Worm (Caenorhabditis elegans) whole organism, L4 larva: ENCODE data around the gene ugt-11.
A peak's percentile ranks its signal among the peaks of the same experiment; 100 is the strongest.

Experiments
- F10B5.3 ChIP-seq: sonication (generic microtip); optimal IDR thresholded peaks from 2 replicates; lab custom pipeline; 2016; ENCODE audit warnings: mild to moderate bottlenecking, missing genetic modification characterization, missing compliant biosample characterization
- F26F4.8 ChIP-seq: fragments of 200-800 bp; sonication (Bioruptor generic); conservative IDR thresholded peaks from 2 replicates; pipeline ENCODE4 v1.3.6; 2022; ENCODE audit warnings: missing genetic modification characterization, missing compliant biosample characterization
- F37D6.2 ChIP-seq: sonication (generic microtip); optimal IDR thresholded peaks from 2 replicates; lab custom pipeline; 2016; ENCODE audit warnings: mild to moderate bottlenecking, missing genetic modification characterization, missing compliant biosample characterization
- F44E2.7 ChIP-seq: fragments of 200-800 bp; sonication (Bioruptor generic); IDR thresholded peaks from 2 replicates; pipeline ENCODE4 v2.1.2; 2022; ENCODE audit warnings: missing genetic modification characterization, missing compliant biosample characterization
- Y48G9A.11 ChIP-seq: fragments of 200-800 bp; sonication (Bioruptor generic); IDR thresholded peaks from 2 replicates; pipeline ENCODE4 v1.3.6; 2022; ENCODE audit warnings: missing genetic modification reagents, missing genetic modification characterization, missing compliant biosample characterization
- Y5F2A.4 ChIP-seq: fragments of 200-800 bp; sonication (Bioruptor generic); optimal IDR thresholded peaks from 2 replicates; lab custom pipeline; 2018; ENCODE audit warnings: mild to moderate bottlenecking, missing genetic modification characterization, missing compliant biosample characterization
- Y75B8A.6 ChIP-seq: fragments of 200-800 bp; sonication (Bioruptor generic); IDR thresholded peaks from 2 replicates; pipeline ENCODE4 v1.3.6; 2022; ENCODE audit warnings: missing genetic modification reagents, missing genetic modification characterization, missing compliant biosample characterization
- ZK546.5 ChIP-seq, 2 experiments: sonication (generic microtip); optimal IDR thresholded peaks; 2 replicates each; lab custom pipeline; 2017; ENCODE audit warnings: missing biosample characterization in 2 of 2, missing genetic modification characterization in 2 of 2
- ceh-32 ChIP-seq: sonication (generic microtip); optimal IDR thresholded peaks from 2 replicates; lab custom pipeline; 2016; ENCODE audit warnings: mild to moderate bottlenecking, missing genetic modification characterization, missing compliant biosample characterization; ENCODE audit not compliant: poor library complexity
- ceh-44 ChIP-seq: fragments of 200-800 bp; sonication (Bioruptor generic); IDR thresholded peaks from 2 replicates; pipeline ENCODE4 v1.3.6; 2022; ENCODE audit warnings: missing genetic modification reagents, missing genetic modification characterization, missing compliant biosample characterization
- cey-2 ChIP-seq: sonication (generic microtip); optimal IDR thresholded peaks from 3 replicates; lab custom pipeline; 2017; ENCODE audit warnings: missing genetic modification characterization, mild to moderate bottlenecking, missing compliant biosample characterization, antibody characterized with exemption, borderline replicate concordance; ENCODE audit not compliant: insufficient read depth
- ctbp-1 ChIP-seq: fragments of 200-800 bp; sonication (Bioruptor generic); IDR thresholded peaks from 2 replicates; pipeline ENCODE4 v1.3.6; 2022; ENCODE audit warnings: missing genetic modification reagents, missing genetic modification characterization, missing compliant biosample characterization
- daf-8 ChIP-seq: fragments of 200-800 bp; sonication (Bioruptor generic); IDR thresholded peaks from 2 replicates; pipeline ENCODE4 v1.3.6; 2022; ENCODE audit warnings: missing genetic modification characterization, missing compliant biosample characterization
- dmd-8 ChIP-seq: fragments of 200-800 bp; sonication (Bioruptor generic); IDR thresholded peaks from 2 replicates; pipeline ENCODE4 v1.3.6; 2022; ENCODE audit warnings: missing genetic modification characterization, missing compliant biosample characterization
- dmd-9 ChIP-seq: fragments of 200-800 bp; sonication (Bioruptor generic); IDR thresholded peaks from 2 replicates; pipeline ENCODE4 v1.3.6; 2022; ENCODE audit warnings: missing genetic modification reagents, missing genetic modification characterization, missing compliant biosample characterization
- dpl-1 ChIP-seq: fragments of 150-350 bp; optimal IDR thresholded peaks from 2 replicates; lab custom pipeline; 2014; ENCODE audit warnings: missing biosample characterization, missing genetic modification reagents, missing genetic modification characterization
- dve-1 ChIP-seq: sonication (generic microtip); optimal IDR thresholded peaks from 2 replicates; lab custom pipeline; 2017; ENCODE audit warnings: antibody characterized with exemption, mild to moderate bottlenecking, missing genetic modification characterization, missing compliant biosample characterization; ENCODE audit not compliant: insufficient read depth
- egl-27 ChIP-seq: sonication (generic microtip); optimal IDR thresholded peaks from 3 replicates; lab custom pipeline; 2017; ENCODE audit warnings: missing biosample characterization, missing genetic modification reagents, missing genetic modification characterization
- egl-43 ChIP-seq: fragments of 200-800 bp; sonication (Bioruptor generic); IDR thresholded peaks from 2 replicates; pipeline ENCODE4 v1.3.6; 2022; ENCODE audit warnings: missing genetic modification reagents, missing genetic modification characterization, missing compliant biosample characterization
- fkh-10 ChIP-seq: fragments of 150-350 bp; optimal IDR thresholded peaks from 2 replicates; lab custom pipeline; 2014; ENCODE audit warnings: missing biosample characterization, missing genetic modification reagents, missing genetic modification characterization
- fos-1 ChIP-seq: fragments of 150-350 bp; optimal IDR thresholded peaks from 2 replicates; lab custom pipeline; 2014; ENCODE audit warnings: missing biosample characterization, missing genetic modification characterization
- gei-8 ChIP-seq: fragments of 200-800 bp; sonication (Bioruptor generic); optimal IDR thresholded peaks from 2 replicates; lab custom pipeline; 2018; ENCODE audit warnings: mild to moderate bottlenecking, missing genetic modification characterization, missing compliant biosample characterization
- hlh-11 ChIP-seq: fragments of 200-800 bp; sonication (Bioruptor generic); optimal IDR thresholded peaks from 2 replicates; lab custom pipeline; 2018; ENCODE audit warnings: mild to moderate bottlenecking, missing genetic modification characterization, missing compliant biosample characterization
- hmg-1.1 ChIP-seq: fragments of 200-800 bp; sonication (Bioruptor generic); IDR thresholded peaks from 2 replicates; pipeline ENCODE4 v1.3.6; 2022; ENCODE audit warnings: missing genetic modification reagents, missing genetic modification characterization, missing compliant biosample characterization
- lim-7 ChIP-seq: fragments of 200-800 bp; sonication (Bioruptor generic); IDR thresholded peaks from 2 replicates; pipeline ENCODE4 v1.3.6; 2022; ENCODE audit warnings: missing genetic modification characterization, missing compliant biosample characterization
- lin-1 ChIP-seq: fragments of 200-800 bp; sonication (Bioruptor generic); IDR thresholded peaks from 2 replicates; pipeline ENCODE4 v1.3.6; 2022; ENCODE audit warnings: missing genetic modification reagents, missing genetic modification characterization, missing compliant biosample characterization
- lin-13 ChIP-seq: fragments of 150-350 bp; optimal IDR thresholded peaks from 2 replicates; lab custom pipeline; 2014; ENCODE audit warnings: missing biosample characterization, missing genetic modification reagents, missing genetic modification characterization
- lin-15B ChIP-seq: fragments of 150-350 bp; sonication (generic microtip); optimal IDR thresholded peaks from 3 replicates; lab custom pipeline; 2014; ENCODE audit warnings: missing biosample characterization, missing genetic modification characterization
- lin-29 ChIP-seq: fragments of 200-800 bp; sonication (Bioruptor generic); IDR thresholded peaks from 2 replicates; pipeline ENCODE4 v1.3.6; 2022; ENCODE audit warnings: missing genetic modification reagents, missing genetic modification characterization, missing compliant biosample characterization
- lin-39 ChIP-seq: fragments of 150-350 bp; optimal IDR thresholded peaks from 2 replicates; lab custom pipeline; 2014; ENCODE audit warnings: missing biosample characterization, missing genetic modification reagents, missing genetic modification characterization
- madf-5 ChIP-seq, 2 experiments: fragments of 200-800 bp; sonication (Bioruptor generic); IDR thresholded peaks; 2 replicates each; pipeline ENCODE4 v1.3.6; 2022; ENCODE audit warnings: missing compliant biosample characterization in 2 of 2, missing genetic modification characterization in 2 of 2
- mdt-29 ChIP-seq: fragments of 200-800 bp; sonication (Bioruptor generic); IDR thresholded peaks from 2 replicates; pipeline ENCODE4 v1.3.6; 2022; ENCODE audit warnings: missing genetic modification reagents, missing genetic modification characterization, missing compliant biosample characterization
- mes-2 ChIP-seq: sonication (generic microtip); optimal IDR thresholded peaks from 2 replicates; lab custom pipeline; 2016; ENCODE audit warnings: missing genotype, mild to moderate bottlenecking, missing genetic modification characterization, missing compliant biosample characterization; ENCODE audit not compliant: poor library complexity, severe bottlenecking
- nhr-25 ChIP-seq: sonication (generic microtip); optimal IDR thresholded peaks from 2 replicates; lab custom pipeline; 2017; ENCODE audit warnings: missing genetic modification characterization, mild to moderate bottlenecking, missing compliant biosample characterization, antibody characterized with exemption, moderate library complexity, borderline replicate concordance; ENCODE audit not compliant: insufficient read depth
- nhr-42 ChIP-seq: fragments of 200-800 bp; sonication (Bioruptor generic); IDR thresholded peaks from 2 replicates; pipeline ENCODE4 v1.3.6; 2022; ENCODE audit warnings: missing genetic modification characterization, missing compliant biosample characterization
- nhr-48 ChIP-seq: sonication (generic microtip); optimal IDR thresholded peaks from 2 replicates; lab custom pipeline; 2016; ENCODE audit warnings: mild to moderate bottlenecking, missing genetic modification characterization, missing compliant biosample characterization
- nhr-77 ChIP-seq: fragments of 150-350 bp; optimal IDR thresholded peaks from 2 replicates; lab custom pipeline; 2014; ENCODE audit warnings: missing biosample characterization, missing genetic modification characterization
- pha-4 ChIP-seq, 2 experiments: fragments of 150-350 bp in 1 of 2; fragments of 200-800 bp in 1 of 2; sonication (Bioruptor generic) in 1 of 2; IDR thresholded peaks in 1 of 2; optimal IDR thresholded peaks in 1 of 2; 2 replicates each; pipeline versions ENCODE4 v1.3.6 to Lab custom; 2014 to 2022; ENCODE audit warnings: missing genetic modification characterization in 2 of 2, missing genetic modification reagents in 2 of 2, missing biosample characterization in 1 of 2, missing compliant biosample characterization in 1 of 2
- pqm-1 ChIP-seq: sonication (generic microtip); optimal IDR thresholded peaks from 2 replicates; lab custom pipeline; 2017; ENCODE audit warnings: missing biosample characterization, missing genetic modification characterization
- rbr-2 ChIP-seq: sonication (generic microtip); optimal IDR thresholded peaks from 2 replicates; lab custom pipeline; 2016; ENCODE audit warnings: missing genotype, missing genetic modification characterization, missing compliant biosample characterization
- set-16 ChIP-seq: fragments of 200-800 bp; sonication (Bioruptor generic); IDR thresholded peaks from 2 replicates; pipeline ENCODE4 v1.3.6; 2022; ENCODE audit warnings: missing genetic modification reagents, missing genetic modification characterization, missing compliant biosample characterization
- skn-1 ChIP-seq: fragments of 150-350 bp; optimal IDR thresholded peaks from 2 replicates; lab custom pipeline; 2014; ENCODE audit warnings: missing biosample characterization, missing genetic modification characterization
- snpc-1.2 ChIP-seq: fragments of 200-800 bp; sonication (Bioruptor generic); IDR thresholded peaks from 2 replicates; pipeline ENCODE4 v1.3.6; 2022; ENCODE audit warnings: missing genetic modification reagents, missing genetic modification characterization, missing compliant biosample characterization
- spr-1 ChIP-seq: sonication (generic microtip); optimal IDR thresholded peaks from 2 replicates; lab custom pipeline; 2016; ENCODE audit warnings: mild to moderate bottlenecking, missing genetic modification characterization, missing compliant biosample characterization
- spr-3 ChIP-seq: fragments of 200-800 bp; sonication (Bioruptor generic); optimal IDR thresholded peaks from 2 replicates; lab custom pipeline; 2018; ENCODE audit warnings: mild to moderate bottlenecking, missing genetic modification characterization, missing compliant biosample characterization
- unc-130 ChIP-seq: sonication (generic microtip); optimal IDR thresholded peaks from 2 replicates; lab custom pipeline; 2016; ENCODE audit warnings: missing genetic modification reagents, missing genetic modification characterization, missing compliant biosample characterization
- vab-7 ChIP-seq: fragments of 200-800 bp; sonication (Bioruptor generic); IDR thresholded peaks from 2 replicates; pipeline ENCODE4 v1.3.6; 2022; ENCODE audit warnings: missing genetic modification reagents, missing genetic modification characterization, missing compliant biosample characterization
- zfp-2 ChIP-seq: sonication (generic microtip); optimal IDR thresholded peaks from 2 replicates; lab custom pipeline; 2016; ENCODE audit warnings: mild to moderate bottlenecking, missing genetic modification characterization, missing compliant biosample characterization
- zip-11 ChIP-seq: fragments of 200-800 bp; sonication (Bioruptor generic); IDR thresholded peaks from 2 replicates; pipeline ENCODE4 v1.3.6; 2022; ENCODE audit warnings: missing genetic modification characterization, missing compliant biosample characterization
- zip-2 ChIP-seq: fragments of 150-350 bp; optimal IDR thresholded peaks from 2 replicates; lab custom pipeline; 2014; ENCODE audit warnings: missing biosample characterization, missing genetic modification characterization
- ztf-7 ChIP-seq: fragments of 150-350 bp; optimal IDR thresholded peaks from 2 replicates; lab custom pipeline; 2014; ENCODE audit warnings: missing biosample characterization, missing genetic modification characterization

ugt-11 gene

ce11 chrV:4889976-4890479 lies 4.8 kb downstream of the ugt-11 start, which contains the start of gene T19H12.2:
TSS of gene T19H12.2 (plus strand) at chrV:4890429.
- TF ChIP-seq fos-1 (tag; lab: Kevin White, UChicago), result no peak
- TF ChIP-seq pha-4 (GFP tag; IDR thresholded peaks at IDR 0.05; lab: Robert Waterston, UW), result no peak
- no peak for TF ChIP-seq pha-4 (tag; optimal IDR thresholded peaks at IDR 0.05; lab: Kevin White, UChicago)
- TF ChIP-seq nhr-25 (tag; lab: Kevin White, UChicago), result no peak
- TF ChIP-seq spr-1 (tag; lab: Kevin White, UChicago), result no peak
- no peak for TF ChIP-seq egl-43 (GFP tag; lab: Robert Waterston, UW)
- TF ChIP-seq ctbp-1 (GFP tag; lab: Robert Waterston, UW), result no peak
- TF ChIP-seq F26F4.8 (GFP tag; lab: Robert Waterston, UW), result no peak
- no peak for TF ChIP-seq ceh-44 (GFP tag; lab: Robert Waterston, UW)
- TF ChIP-seq vab-7, result peak; percentile 18; the same call in 1 of the 2 replicates
- TF ChIP-seq fkh-10 (GFP tag; lab: Kevin White, UChicago), result no peak
- no peak for TF ChIP-seq F37D6.2 (tag; lab: Kevin White, UChicago)
- TF ChIP-seq daf-8 (GFP tag; lab: Robert Waterston, UW), result no peak
- TF ChIP-seq lin-13 (GFP tag; lab: Kevin White, UChicago), result peak; percentile 32
- TF ChIP-seq Y75B8A.6, result no peak
- TF ChIP-seq pqm-1 (tag; lab: Kevin White, UChicago), result no peak
- TF ChIP-seq cey-2 (tag; lab: Kevin White, UChicago), result no peak
- peak; percentile 87 for TF ChIP-seq Y48G9A.11
- TF ChIP-seq spr-3 (GFP tag; lab: Kevin White, UChicago), result no peak
- TF ChIP-seq unc-130, result peak; percentile 91
- no peak for TF ChIP-seq zip-11 (GFP tag; lab: Robert Waterston, UW)
- no peak for TF ChIP-seq nhr-48 (tag; lab: Kevin White, UChicago)
- no peak for TF ChIP-seq lin-15B
- TF ChIP-seq lim-7, result no peak
- no peak for TF ChIP-seq zfp-2 (tag; lab: Kevin White, UChicago)
- no peak for TF ChIP-seq F44E2.7 (GFP tag; lab: Robert Waterston, UW)
- TF ChIP-seq nhr-42 (GFP tag; lab: Robert Waterston, UW), result no peak
- TF ChIP-seq snpc-1.2, result peak; percentile 78
- no peak for TF ChIP-seq ztf-7 (tag; lab: Kevin White, UChicago)
- no peak for TF ChIP-seq dve-1
- TF ChIP-seq mes-2, result no peak
- no peak for TF ChIP-seq dmd-9 (GFP tag; lab: Robert Waterston, UW)
- TF ChIP-seq set-16 (GFP tag; lab: Robert Waterston, UW), result no peak
- no peak for TF ChIP-seq dpl-1 (GFP tag; lab: Kevin White, UChicago)
- no peak for TF ChIP-seq mdt-29 (GFP tag; lab: Robert Waterston, UW)
- no peak for TF ChIP-seq Y5F2A.4 (GFP tag; lab: Kevin White, UChicago)
- no peak for TF ChIP-seq madf-5 (GFP tag; IDR thresholded peaks at IDR 0.05; lab: Robert Waterston, UW)
- no peak for TF ChIP-seq hmg-1.1 (GFP tag; lab: Robert Waterston, UW)
- no peak for TF ChIP-seq gei-8 (GFP tag; lab: Kevin White, UChicago)
- TF ChIP-seq rbr-2 (tag; lab: Kevin White, UChicago), result no peak
- TF ChIP-seq ceh-32 (tag; lab: Kevin White, UChicago), result no peak
- no peak for TF ChIP-seq egl-27
- no peak for TF ChIP-seq ZK546.5 (tag; optimal IDR thresholded peaks at IDR 0.05; lab: Kevin White, UChicago)
- TF ChIP-seq lin-1, result no peak
- no peak for TF ChIP-seq F10B5.3
- TF ChIP-seq nhr-77, result no peak
- TF ChIP-seq lin-39 (tag; lab: Kevin White, UChicago), result no peak
- TF ChIP-seq skn-1, result no peak
- no peak for TF ChIP-seq lin-29
- TF ChIP-seq zip-2 (tag; lab: Kevin White, UChicago), result no peak
- no peak for TF ChIP-seq hlh-11
- TF ChIP-seq dmd-8 (GFP tag; lab: Robert Waterston, UW), result no peak
